Worm (Caenorhabditis elegans): Measurements from ENCODE around the gene C25F9.8.

Gene C25F9.8

DNA sequence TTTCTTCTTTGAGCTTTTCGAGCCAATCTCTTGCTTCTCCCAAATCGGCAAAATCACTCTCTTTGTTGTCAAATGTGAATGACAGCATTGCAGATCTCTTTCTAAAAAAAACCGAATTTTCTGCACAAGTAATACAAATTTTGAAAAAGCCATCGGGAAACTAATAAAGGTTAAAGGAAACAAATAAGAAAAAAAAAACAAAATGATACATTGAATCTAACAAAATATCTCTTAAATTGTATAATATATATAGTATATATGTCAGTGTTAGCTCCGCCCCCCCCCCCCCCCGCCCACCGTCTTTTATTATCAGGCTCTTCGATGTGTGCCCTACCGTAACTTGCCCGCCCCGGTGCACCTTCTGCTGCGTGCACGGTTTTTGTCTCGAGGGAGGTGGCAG, 38.1 kb downstream of the C25F9.8 start, which contains the start of gene C25F9.11:
Gene C25F9.11, minus strand, starts transcription at position 101 of the 400 bp plus-strand sequence.
- TF ChIP-seq aptf-2 (GFP tag; conservative IDR thresholded peaks at IDR 0.05) (no peak), hmg-1.2 (GFP tag; IDR thresholded peaks at IDR 0.05) (no peak), snpc-4 (GFP tag; optimal IDR thresholded peaks at IDR 0.05) (no peak), snpc-4 (tag; optimal IDR thresholded peaks at IDR 0.05) (no peak), sea-2 (GFP tag; IDR thresholded peaks at IDR 0.05) (no peak), F33H1.4 (GFP tag; IDR thresholded peaks at IDR 0.05) (no peak), let-526 (GFP tag; IDR thresholded peaks at IDR 0.05) (no peak), dox-1 (GFP tag; IDR thresholded peaks at IDR 0.05) (no peak), dpff-1 (tag; optimal IDR thresholded peaks at IDR 0.05) (no peak), dpl-1 (GFP tag; optimal IDR thresholded peaks at IDR 0.05) (no peak), snpc-1.1 (tag; optimal IDR thresholded peaks at IDR 0.05; ENCODE audit: insufficient read depth) (no peak), ztf-6 (GFP tag; IDR thresholded peaks at IDR 0.05) (no peak), egl-44 (GFP tag; IDR thresholded peaks at IDR 0.05) (no peak), rpc-1 (optimal IDR thresholded peaks at IDR 0.05) (no peak), rpc-1 (tag; optimal IDR thresholded peaks at IDR 0.05) (no peak), ztf-25 (GFP tag; IDR thresholded peaks at IDR 0.05) (no peak), him-1 (tag; optimal IDR thresholded peaks at IDR 0.05) (no peak), F37B4.10 (GFP tag; IDR thresholded peaks at IDR 0.05) (no peak)

DNA sequence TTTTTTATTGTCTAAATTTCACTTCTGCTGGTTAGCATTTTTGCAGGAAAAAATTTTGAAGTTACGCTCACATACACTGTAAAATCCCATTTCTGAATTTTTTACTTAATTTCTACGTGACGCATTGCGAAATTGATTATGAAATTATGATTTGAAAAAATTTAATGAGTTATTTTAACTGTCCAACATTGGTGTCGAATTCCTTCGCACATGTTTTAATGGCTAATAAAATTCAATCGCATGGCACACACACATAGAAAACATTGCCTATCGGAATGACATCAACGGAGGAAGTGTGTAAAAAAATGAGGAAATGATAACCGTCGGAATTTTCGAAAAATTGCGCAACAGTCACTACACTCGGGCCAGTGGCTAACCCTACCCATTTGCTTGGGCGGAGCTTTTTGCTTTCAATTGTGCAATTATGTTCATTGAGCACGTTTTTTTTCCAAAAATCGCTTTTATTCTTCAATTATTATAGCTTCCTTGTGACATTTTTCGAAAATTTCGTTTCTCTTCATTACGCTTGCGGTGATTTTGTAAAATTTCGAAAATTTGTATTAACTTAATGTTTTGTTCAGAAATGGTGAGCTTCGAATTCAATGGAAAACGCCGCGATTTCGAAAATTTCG, 39.1 kb downstream of the C25F9.8 start, which contains the start of gene C25F9.16:
Gene C25F9.16, plus strand, starts transcription at position 582 of the 632 bp plus-strand sequence.
- TF ChIP-seq K12H6.12 (tag; optimal IDR thresholded peaks at IDR 0.05) (no peak), cebp-1 (GFP tag; IDR thresholded peaks at IDR 0.05) (peak; percentile 61; the same call in 1 of the 2 replicates), cebp-1 (tag; optimal IDR thresholded peaks at IDR 0.05) (peak; percentile 72)

DNA sequence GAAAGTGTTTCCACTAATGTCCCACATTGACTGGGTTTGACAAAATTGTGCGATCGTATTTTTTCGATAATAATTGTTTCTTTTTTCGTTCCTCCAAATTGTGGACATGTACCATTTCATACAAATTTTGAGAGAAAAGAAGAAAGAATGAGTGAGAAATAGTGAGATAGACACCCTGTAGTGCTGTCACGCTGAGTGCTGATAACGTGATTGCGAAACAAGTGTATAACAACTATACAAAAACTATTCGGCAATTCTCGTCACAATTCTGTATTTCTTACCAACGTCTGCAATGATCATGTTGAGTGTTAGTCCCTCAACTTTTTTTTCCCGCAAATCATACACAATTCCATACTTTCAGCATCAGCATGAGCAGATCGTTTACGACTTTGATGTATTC, 41.5 kb downstream of the C25F9.8 start, which contains the start of gene C25F9.14:
Gene C25F9.14, plus strand, starts transcription at position 178 of the 400 bp plus-strand sequence.
- peak; percentile 51; the same call in 1 of the 2 replicates for TF ChIP-seq cebp-1 (GFP tag; IDR thresholded peaks at IDR 0.05)
- TF ChIP-seq cebp-1 (tag; optimal IDR thresholded peaks at IDR 0.05): peak; percentile 80
- no peak for TF ChIP-seq dox-1 (GFP tag; IDR thresholded peaks at IDR 0.05)
- TF ChIP-seq aptf-2 (GFP tag; conservative IDR thresholded peaks at IDR 0.05): no peak
- peak; percentile 51 for TF ChIP-seq nhr-80 (tag; optimal IDR thresholded peaks at IDR 0.05)
- no peak for TF ChIP-seq tlf-1 (GFP tag; optimal IDR thresholded peaks at IDR 0.05)

DNA sequence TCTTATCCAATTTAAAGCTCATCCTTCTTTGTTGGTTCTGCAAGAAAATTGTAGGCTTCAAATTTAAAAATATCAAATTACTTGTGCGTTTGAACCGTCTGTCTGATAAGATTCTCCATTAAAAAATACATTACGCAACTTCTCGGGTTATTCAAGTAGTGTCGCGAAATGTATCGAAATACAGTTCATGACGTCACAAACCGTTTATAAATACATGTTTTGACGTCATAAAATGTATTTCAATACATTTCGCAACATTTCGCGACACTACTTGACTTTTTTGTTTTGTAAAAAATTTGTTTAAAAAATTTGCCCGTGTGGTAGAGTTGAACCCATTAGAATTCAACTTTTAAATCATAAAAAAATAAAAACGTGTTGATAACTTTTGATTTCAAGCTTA, 48.7 kb downstream of the C25F9.8 start:
- no peak for TF ChIP-seq snpc-1.3 (tag; optimal IDR thresholded peaks at IDR 0.05; ENCODE audit: insufficient read depth)
- TF ChIP-seq ztf-28 (GFP tag; IDR thresholded peaks at IDR 0.05): no peak
- peak; percentile 3 for TF ChIP-seq unc-62 (GFP tag; optimal IDR thresholded peaks at IDR 0.05)
- no peak for TF ChIP-seq C06A6.2 (GFP tag; conservative IDR thresholded peaks at IDR 0.05)
- TF ChIP-seq F37B4.10 (GFP tag; IDR thresholded peaks at IDR 0.05): no peak
- TF ChIP-seq cebp-1 (GFP tag; IDR thresholded peaks at IDR 0.05): peak; percentile 36; the same call in 1 of the 2 replicates
- peak; percentile 88 for TF ChIP-seq cebp-1 (tag; optimal IDR thresholded peaks at IDR 0.05)

DNA sequence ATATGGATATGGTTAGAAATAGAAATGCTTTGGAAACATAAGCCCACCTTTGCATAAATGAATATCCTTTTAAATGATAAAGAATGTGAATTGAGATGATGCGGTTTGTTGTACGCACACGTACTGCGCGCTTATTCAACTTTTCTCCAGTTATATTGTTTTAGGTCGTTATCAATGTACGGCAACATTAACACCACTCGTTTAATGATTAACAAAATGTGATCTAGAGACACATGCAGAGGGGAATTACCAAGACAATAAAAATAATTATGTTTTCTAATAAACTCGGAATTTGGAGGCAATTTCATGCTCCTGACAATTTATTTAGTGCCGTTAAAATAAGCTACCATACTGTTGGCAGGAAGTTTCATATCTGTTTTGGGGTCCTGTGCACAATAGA, 50.6 kb downstream of the C25F9.8 start, which contains the start of gene M04C3.1:
Gene M04C3.1, minus strand, starts transcription at position 164 of the 400 bp plus-strand sequence.
- no peak for TF ChIP-seq B0336.3 (GFP tag; IDR thresholded peaks at IDR 0.05)
- peak; percentile 23 for TF ChIP-seq nhr-80 (tag; optimal IDR thresholded peaks at IDR 0.05)
